Fruit fly (Drosophila melanogaster): ENCODE measurements around the gene CG14961.

DNA sequence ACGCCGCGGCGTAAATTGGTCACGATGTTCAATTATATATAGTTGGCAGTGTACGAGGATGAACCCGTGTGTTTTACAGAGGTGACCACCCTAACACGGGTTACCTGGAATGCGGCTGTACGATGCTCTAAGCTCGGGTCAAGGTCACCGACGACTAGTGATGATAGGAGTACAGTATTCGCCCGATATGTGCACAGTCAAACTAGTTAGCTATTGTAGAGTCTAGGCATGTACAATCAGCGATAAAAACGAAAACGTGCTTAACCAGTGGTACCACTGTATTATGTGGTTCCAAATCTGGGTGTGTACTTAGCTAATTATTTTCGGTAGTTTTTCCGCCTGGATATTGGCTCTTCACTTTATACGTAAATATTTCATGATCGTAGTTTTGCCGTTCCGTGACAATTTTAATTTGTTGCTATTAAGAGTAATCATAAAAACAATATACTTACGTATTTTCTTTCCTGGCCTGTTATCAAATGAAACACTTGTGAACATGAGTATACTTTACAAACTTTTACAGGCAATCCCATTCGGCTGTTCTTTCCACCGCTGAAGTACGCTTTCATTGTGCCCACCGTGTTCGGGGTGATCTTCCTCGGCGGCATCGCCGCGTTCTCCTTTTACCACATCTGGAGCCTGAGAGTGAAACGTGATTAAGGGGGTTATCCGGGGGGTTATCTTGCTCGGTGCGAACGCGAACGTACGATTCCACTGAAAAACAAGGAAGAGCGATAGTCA, 9.7 kb upstream of the CG14961 start:
- TF ChIP-seq fru (GFP tag; optimal IDR thresholded peaks at IDR 0.05) (no peak), CG32264 (GFP tag; optimal IDR thresholded peaks at IDR 0.05) (no peak), usp (GFP tag; optimal IDR thresholded peaks at IDR 0.05) (no peak), woc (GFP tag; optimal IDR thresholded peaks at IDR 0.05) (no peak), lola (GFP tag; optimal IDR thresholded peaks at IDR 0.05) (no peak), dsf (GFP tag; optimal IDR thresholded peaks at IDR 0.05; ENCODE audit: borderline replicate concordance) (no peak), Abd-B (GFP tag; optimal IDR thresholded peaks at IDR 0.05) (no peak), CrebA (GFP tag; optimal IDR thresholded peaks at IDR 0.05; ENCODE audit: borderline replicate concordance) (no peak), Mio (GFP tag; optimal IDR thresholded peaks at IDR 0.05) (no peak), foxo (GFP tag; optimal IDR thresholded peaks at IDR 0.05) (peak in 1 of 2 experiments; percentile 5), psq (GFP tag; optimal IDR thresholded peaks at IDR 0.05) (no peak), pan (optimal IDR thresholded peaks at IDR 0.05) (no peak), ey (GFP tag; optimal IDR thresholded peaks at IDR 0.05) (no peak)

All from whole organism, wandering third instar larva.